Fruit fly (Drosophila melanogaster) whole organism, pupa: ENCODE results near the gene Nse4.
A peak's percentile ranks its signal among the peaks of the same experiment; 100 is the strongest.

Source experiments
- CG10348 ChIP-seq: fragments of 200-800 bp; sonication (Bioruptor generic); IDR thresholded peaks from 2 replicates; pipeline ENCODE4 v1.3.6; 2022; ENCODE audit warnings: missing biosample characterization, missing genetic modification characterization
- CG12605 ChIP-seq: fragments of 200-800 bp; sonication (Bioruptor generic); IDR thresholded peaks from 2 replicates; pipeline ENCODE4 v1.3.6; 2022; ENCODE audit warnings: missing biosample characterization, missing genetic modification characterization
- CG13204 ChIP-seq: fragments of 200-800 bp; sonication (Bioruptor generic); optimal IDR thresholded peaks from 2 replicates; lab custom pipeline; 2018; ENCODE audit warnings: missing biosample characterization, mild to moderate bottlenecking, missing genetic modification characterization, moderate library complexity
- CG14655 ChIP-seq: fragments of 200-800 bp; sonication (Bioruptor generic); optimal IDR thresholded peaks from 3 replicates; lab custom pipeline; 2017; ENCODE audit warnings: mild to moderate bottlenecking, missing biosample characterization, missing genetic modification reagents, missing genetic modification characterization
- CG15710 ChIP-seq: fragments of 200-800 bp; sonication (Bioruptor generic); optimal IDR thresholded peaks from 2 replicates; lab custom pipeline; 2018; ENCODE audit warnings: missing biosample characterization, mild to moderate bottlenecking, missing genetic modification characterization, moderate library complexity
- CG17806 ChIP-seq: fragments of 200-800 bp; sonication (Bioruptor generic); optimal IDR thresholded peaks from 2 replicates; lab custom pipeline; 2018; ENCODE audit warnings: missing biosample characterization, mild to moderate bottlenecking, missing genetic modification characterization, moderate library complexity
- CG32121 ChIP-seq: fragments of 200-800 bp; sonication (Bioruptor generic); IDR thresholded peaks from 2 replicates; pipeline ENCODE4 v1.3.6; 2022; ENCODE audit warnings: missing biosample characterization, missing genetic modification characterization
- CG34367 ChIP-seq: fragments of 200-800 bp; sonication (Bioruptor generic); optimal IDR thresholded peaks from 2 replicates; lab custom pipeline; 2018; ENCODE audit warnings: missing biosample characterization, mild to moderate bottlenecking, missing genetic modification characterization
- CG4496 ChIP-seq: fragments of 200-800 bp; sonication (Bioruptor generic); IDR thresholded peaks from 3 replicates; pipeline ENCODE4 v1.3.6; 2022; ENCODE audit warnings: missing biosample characterization, missing genetic modification characterization
- CG8159 ChIP-seq: fragments of 200-800 bp; sonication (Bioruptor generic); optimal IDR thresholded peaks from 3 replicates; lab custom pipeline; 2018; ENCODE audit warnings: missing biosample characterization, mild to moderate bottlenecking, missing genetic modification characterization, moderate library complexity
- CG8301 ChIP-seq: fragments of 200-800 bp; sonication (Bioruptor generic); optimal IDR thresholded peaks from 2 replicates; lab custom pipeline; 2018; ENCODE audit warnings: missing biosample characterization, mild to moderate bottlenecking, missing genetic modification characterization
- CG9948 ChIP-seq: fragments of 200-800 bp; sonication (Bioruptor generic); optimal IDR thresholded peaks from 2 replicates; lab custom pipeline; 2018; ENCODE audit warnings: missing biosample characterization, mild to moderate bottlenecking, missing genetic modification characterization, moderate library complexity
- D1 ChIP-seq: fragments of 200-800 bp; sonication (Bioruptor generic); optimal IDR thresholded peaks from 2 replicates; lab custom pipeline; 2018; ENCODE audit warnings: missing biosample characterization, mild to moderate bottlenecking, missing genetic modification characterization, moderate library complexity
- EcR ChIP-seq: fragments of 200-800 bp; sonication (Bioruptor generic); optimal IDR thresholded peaks from 3 replicates; lab custom pipeline; 2019; ENCODE audit warnings: missing biosample characterization, missing genetic modification characterization, mild to moderate bottlenecking, moderate library complexity, missing genetic modification reagents
- Ets98B ChIP-seq: fragments of 200-800 bp; sonication (Bioruptor generic); IDR thresholded peaks from 2 replicates; pipeline ENCODE4 v1.3.6; 2022; ENCODE audit warnings: missing biosample characterization, missing genetic modification characterization
- Pif1A ChIP-seq: fragments of 200-800 bp; sonication (Bioruptor generic); optimal IDR thresholded peaks from 3 replicates; lab custom pipeline; 2016; ENCODE audit warnings: missing biosample characterization, missing genetic modification characterization
- Pif1B ChIP-seq: fragments of 200-800 bp; sonication (Bioruptor generic); optimal IDR thresholded peaks from 3 replicates; lab custom pipeline; 2016; ENCODE audit warnings: missing biosample characterization, missing genetic modification characterization
- Snoo ChIP-seq: fragments of 200-800 bp; sonication (Bioruptor generic); optimal IDR thresholded peaks from 3 replicates; lab custom pipeline; 2017; ENCODE audit warnings: missing biosample characterization, mild to moderate bottlenecking, missing genetic modification characterization, inconsistent platforms
- fd96Ca ChIP-seq: fragments of 200-800 bp; sonication (Bioruptor generic); IDR thresholded peaks from 3 replicates; pipeline ENCODE4 v1.3.6; 2022; ENCODE audit warnings: missing biosample characterization, missing genetic modification characterization
- gl ChIP-seq: fragments of 200-800 bp; sonication (Bioruptor generic); optimal IDR thresholded peaks from 2 replicates; lab custom pipeline; 2018; ENCODE audit warnings: missing biosample characterization, mild to moderate bottlenecking, missing genetic modification characterization
- rn ChIP-seq: fragments of 200-800 bp; sonication (Bioruptor generic); IDR thresholded peaks from 2 replicates; pipeline ENCODE4 v1.3.6; 2022; ENCODE audit warnings: missing biosample characterization, missing genetic modification characterization

The Nse4 gene

DNA sequence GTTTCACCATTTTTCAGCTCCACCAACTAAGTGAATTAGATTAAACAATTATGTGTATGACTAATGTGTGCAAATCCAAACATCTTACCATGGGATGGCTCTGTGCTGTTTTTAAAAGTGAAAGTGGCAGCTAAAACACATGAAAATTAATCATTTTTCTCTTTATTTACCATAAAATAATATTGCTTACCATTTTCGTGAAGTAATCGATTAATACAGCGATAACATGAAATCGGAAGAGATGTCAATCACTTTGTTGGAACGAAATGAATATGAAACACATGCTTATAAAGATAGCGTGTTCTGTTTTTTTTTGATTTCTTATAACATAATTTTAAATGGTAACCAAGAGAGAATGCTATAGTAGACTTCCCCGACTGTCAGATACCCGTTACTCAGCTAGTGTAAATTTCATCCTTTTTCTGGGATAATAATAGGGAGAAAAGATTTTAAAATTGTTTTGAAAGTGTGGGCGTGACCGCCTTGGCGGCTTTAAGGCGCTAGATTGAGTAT, 35.4 kb upstream of the Nse4 start:
- TF ChIP-seq Ets98B (GFP tag; lab: Robert Waterston, UW) (no peak), CG17806 (tag; lab: Kevin White, UChicago) (no peak), CG13204 (GFP tag; lab: Kevin White, UChicago) (no peak), Pif1B (GFP tag; lab: Kevin White, UChicago) (no peak), gl (tag; lab: Kevin White, UChicago) (no peak), CG10348 (no peak), CG32121 (GFP tag; lab: Robert Waterston, UW) (no peak), CG15710 (no peak), rn (GFP tag; lab: Robert Waterston, UW) (no peak), D1 (no peak), CG8159 (tag; lab: Kevin White, UChicago) (no peak), CG14655 (no peak), CG12605 (GFP tag; lab: Robert Waterston, UW) (no peak), Snoo (tag; lab: Kevin White, UChicago) (no peak)
- TF ChIP-seq, all 21 proteins: peak for 0

DNA sequence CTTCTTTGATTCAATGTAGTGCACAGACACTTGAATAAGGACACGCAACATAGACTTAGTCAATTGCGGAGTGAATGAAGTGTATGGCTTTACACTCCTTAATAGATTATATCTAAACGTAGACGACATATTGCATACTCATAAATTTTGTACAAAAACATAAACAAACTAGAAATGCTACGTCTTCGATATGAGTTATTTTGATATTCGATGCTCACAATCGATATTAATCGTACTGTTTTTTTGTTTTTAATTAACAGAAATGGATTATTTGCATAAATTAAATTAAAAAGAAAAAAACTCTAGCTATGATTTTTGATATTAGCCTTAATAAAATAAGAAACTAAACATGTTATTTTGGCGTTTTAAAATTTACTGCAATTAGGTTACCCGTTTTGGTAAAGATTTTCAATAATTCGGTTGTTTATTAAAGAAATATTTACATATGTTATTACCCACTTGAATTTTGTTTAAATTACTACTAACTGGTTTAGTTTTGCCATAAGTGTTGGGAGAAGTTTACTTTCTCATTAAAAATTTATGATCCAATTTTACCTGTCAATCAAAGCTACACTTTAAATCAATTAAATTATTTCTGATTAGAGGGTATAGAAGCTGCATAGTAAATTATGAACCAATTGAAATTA, 34.1 kb upstream of the Nse4 start, which contains the start of the genes CG17768, LSm-4 and Ir31a:
Gene CG17768 (minus strand): TSS at position 196 of the 647 bp plus-strand sequence.
Gene LSm-4 (minus strand): TSS at position 196 of the 647 bp plus-strand sequence.
Gene Ir31a (plus strand): TSS at position 558 of the 647 bp plus-strand sequence.
- TF ChIP-seq EcR (GFP tag; lab: Kevin White, UChicago) (no peak), D1 (no peak)

DNA sequence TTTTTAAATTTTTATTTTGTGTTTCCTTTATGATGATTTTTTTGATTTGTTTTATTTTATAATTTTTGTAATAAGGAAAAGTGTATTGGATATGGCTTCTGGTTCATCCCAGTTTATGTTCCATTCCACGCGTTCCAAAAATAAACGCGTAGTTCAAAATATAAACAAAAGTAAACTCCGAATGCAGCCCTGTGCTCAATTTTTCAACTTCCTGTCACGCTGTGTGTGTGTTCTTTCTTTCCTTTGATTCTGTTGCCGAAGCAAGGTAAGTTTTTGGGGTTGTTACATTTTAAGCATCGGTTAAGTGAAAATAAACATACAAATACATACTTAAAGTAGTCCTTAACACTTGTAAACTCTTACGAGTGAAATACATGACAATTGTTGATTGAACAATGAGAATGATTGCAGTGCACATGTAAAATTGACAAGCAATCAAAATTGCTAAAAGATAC, 31.1 kb upstream of the Nse4 start, which contains the start of the genes Ip259 and RpS27A:
Gene Ip259 (plus strand): TSS at position 231 of the 455 bp plus-strand sequence.
Gene RpS27A (plus strand): TSS at position 231 of the 455 bp plus-strand sequence.
- TF ChIP-seq CG17806 (tag; lab: Kevin White, UChicago) (peak; percentile 20), Snoo (tag; lab: Kevin White, UChicago) (peak; percentile 85), CG15710 (peak; percentile 62), CG34367 (tag; lab: Kevin White, UChicago) (peak; percentile 67), CG32121 (GFP tag; lab: Robert Waterston, UW) (peak; percentile 50; the same call in 1 of the 2 replicates), Pif1B (GFP tag; lab: Kevin White, UChicago) (no peak), rn (GFP tag; lab: Robert Waterston, UW) (no peak), gl (tag; lab: Kevin White, UChicago) (peak; percentile 52), CG4496 (peak; percentile 83; the same call in 2 of the 3 replicates), CG14655 (no peak), fd96Ca (GFP tag; lab: Robert Waterston, UW) (no peak), CG12605 (GFP tag; lab: Robert Waterston, UW) (no peak)

DNA sequence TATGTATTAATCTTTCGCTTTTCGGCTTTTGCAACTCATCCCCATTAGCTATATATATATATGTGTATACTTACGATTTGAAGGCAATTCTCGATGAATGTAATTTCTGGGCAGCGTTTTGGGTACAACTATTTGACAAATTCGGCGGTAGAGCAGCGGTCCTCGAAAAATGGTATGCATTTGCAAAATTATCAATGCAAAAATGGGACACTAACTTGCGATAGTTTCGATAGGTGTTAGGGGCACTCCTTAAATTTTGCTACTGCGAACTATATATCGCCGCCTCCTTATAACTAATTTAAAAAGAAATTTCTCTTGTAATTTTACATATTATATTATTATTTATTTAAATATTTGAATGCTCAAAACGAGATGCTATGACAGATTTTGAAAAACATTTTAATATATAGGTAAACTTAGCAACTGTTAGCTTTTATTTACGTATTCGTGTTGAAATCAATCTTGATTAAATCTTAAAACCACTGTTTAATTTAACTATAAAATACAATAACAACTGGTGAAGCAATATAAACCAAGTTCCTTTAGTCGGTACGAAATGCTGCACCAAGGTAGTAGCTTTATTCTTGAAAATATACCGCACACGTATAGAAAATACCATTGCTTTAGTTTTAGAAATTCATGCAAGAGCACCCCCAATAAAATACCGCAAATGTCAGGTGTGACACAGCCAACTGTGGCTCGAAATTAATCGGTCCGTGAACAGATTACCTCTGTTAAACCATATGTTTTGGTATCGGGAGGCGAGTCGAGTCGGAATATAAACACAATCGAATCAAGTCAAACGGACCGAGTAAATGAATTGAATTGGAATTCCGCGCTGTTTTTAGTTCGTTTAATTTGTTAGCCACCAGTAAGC, 25.8 kb upstream of the Nse4 start, which contains the start of the genes CG5355 and Klp31E:
Gene CG5355 (minus strand): TSS at position 213 of the 877 bp plus-strand sequence.
Gene Klp31E (plus strand): TSS at position 767 of the 877 bp plus-strand sequence.
- TF ChIP-seq Pif1A (GFP tag; lab: Kevin White, UChicago) (no peak), rn (GFP tag; lab: Robert Waterston, UW) (no peak), Pif1B (GFP tag; lab: Kevin White, UChicago) (no peak), CG17806 (tag; lab: Kevin White, UChicago) (peak; percentile 55), CG9948 (tag; lab: Kevin White, UChicago) (peak; percentile 60), CG4496 (no peak), CG34367 (tag; lab: Kevin White, UChicago) (peak; percentile 54), CG15710 (peak; percentile 73), CG8301 (tag; lab: Kevin White, UChicago) (no peak), gl (tag; lab: Kevin White, UChicago) (no peak), CG12605 (GFP tag; lab: Robert Waterston, UW) (no peak), CG10348 (no peak), EcR (GFP tag; lab: Kevin White, UChicago) (no peak), CG13204 (GFP tag; lab: Kevin White, UChicago) (no peak), fd96Ca (GFP tag; lab: Robert Waterston, UW) (no peak), Ets98B (GFP tag; lab: Robert Waterston, UW) (no peak), CG14655 (no peak), CG8159 (tag; lab: Kevin White, UChicago) (peak; percentile 78), Snoo (tag; lab: Kevin White, UChicago) (peak; percentile 58), CG32121 (GFP tag; lab: Robert Waterston, UW) (no peak), D1 (no peak)

DNA sequence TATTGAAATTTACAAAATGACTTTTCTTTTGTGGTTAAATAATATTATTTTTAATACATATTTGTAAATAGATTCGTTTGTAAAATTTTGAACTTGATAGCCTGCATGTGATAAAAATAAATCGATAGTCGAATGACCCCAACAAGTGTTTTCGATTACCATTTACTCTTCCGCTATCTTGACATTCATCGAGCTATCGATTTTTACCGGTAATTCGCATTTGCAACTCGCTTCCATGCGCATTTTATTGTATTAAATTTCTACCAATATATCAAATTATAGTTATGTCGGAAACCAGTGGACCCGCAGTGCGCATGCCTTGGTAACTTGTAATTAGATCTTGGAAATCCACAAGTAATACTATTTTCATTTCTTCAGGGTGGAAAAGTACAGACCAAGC, 20.3 kb upstream of the Nse4 start, which contains the start of gene RfC3:
Gene RfC3 (plus strand): TSS at position 210 of the 400 bp plus-strand sequence.
- TF ChIP-seq EcR (GFP tag; lab: Kevin White, UChicago) (no peak), Pif1A (GFP tag; lab: Kevin White, UChicago) (no peak), D1 (no peak), CG8159 (tag; lab: Kevin White, UChicago) (no peak), CG17806 (tag; lab: Kevin White, UChicago) (no peak), gl (tag; lab: Kevin White, UChicago) (no peak), fd96Ca (GFP tag; lab: Robert Waterston, UW) (no peak), CG12605 (GFP tag; lab: Robert Waterston, UW) (no peak), Snoo (tag; lab: Kevin White, UChicago) (no peak), CG8301 (tag; lab: Kevin White, UChicago) (no peak), CG34367 (tag; lab: Kevin White, UChicago) (no peak), CG13204 (GFP tag; lab: Kevin White, UChicago) (no peak), CG10348 (no peak), CG9948 (tag; lab: Kevin White, UChicago) (no peak), CG4496 (no peak), Pif1B (GFP tag; lab: Kevin White, UChicago) (no peak)
